Fruit fly (Drosophila melanogaster) whole organism, adult: ENCODE results near the gene Fdx2.

Source experiments
- CG11617 ChIP-seq: fragments of 200-800 bp; sonication (Bioruptor generic); optimal IDR thresholded peaks from 2 replicates; lab custom pipeline; 2017; ENCODE audit warnings: mild to moderate bottlenecking, missing biosample characterization, missing genetic modification reagents, missing genetic modification characterization
- CG12768 ChIP-seq: fragments of 200-800 bp; sonication (Bioruptor generic); optimal IDR thresholded peaks from 2 replicates; lab custom pipeline; 2017; ENCODE audit warnings: missing biosample characterization, missing genetic modification characterization, mild to moderate bottlenecking, moderate library complexity, missing genetic modification reagents
- CG14711 ChIP-seq: fragments of 200-800 bp; sonication (Bioruptor generic); optimal IDR thresholded peaks from 2 replicates; lab custom pipeline; 2018; ENCODE audit warnings: missing biosample characterization, mild to moderate bottlenecking, missing genetic modification characterization, moderate library complexity
- CG1620 ChIP-seq: fragments of 200-800 bp; sonication (Bioruptor generic); optimal IDR thresholded peaks from 2 replicates; lab custom pipeline; 2016; ENCODE audit warnings: missing biosample characterization, missing genetic modification characterization
- CG33017 ChIP-seq: fragments of 200-800 bp; sonication (Bioruptor generic); optimal IDR thresholded peaks from 2 replicates; lab custom pipeline; 2018; ENCODE audit warnings: missing biosample characterization, mild to moderate bottlenecking, missing genetic modification characterization, moderate library complexity
- CG5204 ChIP-seq: fragments of 200-800 bp; sonication (Bioruptor generic); optimal IDR thresholded peaks from 2 replicates; lab custom pipeline; 2016; ENCODE audit warnings: missing biosample characterization, missing genetic modification characterization
- CG7045 ChIP-seq: fragments of 200-800 bp; sonication (Bioruptor generic); optimal IDR thresholded peaks from 2 replicates; lab custom pipeline; 2017; ENCODE audit warnings: missing biosample characterization, mild to moderate bottlenecking, missing genetic modification characterization
- CG7101 ChIP-seq: fragments of 200-800 bp; sonication (Bioruptor generic); optimal IDR thresholded peaks from 2 replicates; lab custom pipeline; 2018; ENCODE audit warnings: missing biosample characterization, mild to moderate bottlenecking, missing genetic modification characterization, moderate library complexity
- Clk ChIP-seq: fragments of 200-800 bp; sonication (Bioruptor generic); optimal IDR thresholded peaks from 2 replicates; lab custom pipeline; 2017; ENCODE audit warnings: missing biosample characterization, missing genetic modification characterization
- Crg-1 ChIP-seq: fragments of 200-800 bp; sonication (Bioruptor generic); optimal IDR thresholded peaks from 2 replicates; lab custom pipeline; 2016; ENCODE audit warnings: missing biosample characterization, missing genetic modification characterization
- Hr96 ChIP-seq: fragments of 200-800 bp; sonication (Bioruptor generic); optimal IDR thresholded peaks from 2 replicates; lab custom pipeline; 2016; ENCODE audit warnings: missing biosample characterization, missing genetic modification characterization
- Mnt ChIP-seq: fragments of 200-800 bp; sonication (Bioruptor generic); optimal IDR thresholded peaks from 2 replicates; lab custom pipeline; 2016; ENCODE audit warnings: missing biosample characterization, mild to moderate bottlenecking, missing genetic modification characterization
- bab1 ChIP-seq: fragments of 200-800 bp; sonication (Bioruptor generic); optimal IDR thresholded peaks from 3 replicates; lab custom pipeline; 2019; ENCODE audit warnings: missing biosample characterization, mild to moderate bottlenecking, missing genetic modification characterization, moderate library complexity
- cic ChIP-seq: fragments of 200-800 bp; sonication (Bioruptor generic); optimal IDR thresholded peaks from 2 replicates; lab custom pipeline; 2017; ENCODE audit warnings: missing biosample characterization, mild to moderate bottlenecking, missing genetic modification characterization, moderate library complexity
- cnc ChIP-seq, 2 experiments: fragments of >200 bp; optimal IDR thresholded peaks; 2 replicates each; lab custom pipeline; 2017
- kay ChIP-seq: fragments of 200-800 bp; sonication (Bioruptor generic); peaks from one replicate; lab custom pipeline; 2016; ENCODE audit warnings: missing biosample characterization, missing genetic modification characterization, borderline replicate concordance
- ovo ChIP-seq: fragments of 200-800 bp; sonication (Bioruptor generic); optimal IDR thresholded peaks from 2 replicates; lab custom pipeline; 2016; ENCODE audit warnings: missing biosample characterization, missing genetic modification characterization
- pad ChIP-seq: fragments of 200-800 bp; sonication (Bioruptor generic); optimal IDR thresholded peaks from 3 replicates; lab custom pipeline; 2017; ENCODE audit warnings: missing biosample characterization, missing genetic modification characterization, mild to moderate bottlenecking, moderate library complexity, missing genetic modification reagents
- tj ChIP-seq: fragments of 200-800 bp; sonication (Bioruptor generic); optimal IDR thresholded peaks from 3 replicates; lab custom pipeline; 2017; ENCODE audit warnings: missing biosample characterization, mild to moderate bottlenecking, missing genetic modification characterization, moderate library complexity
- toe ChIP-seq: fragments of 200-800 bp; sonication (Bioruptor generic); optimal IDR thresholded peaks from 2 replicates; lab custom pipeline; 2016; ENCODE audit warnings: missing biosample characterization, missing genetic modification characterization

Fdx2 gene

dm6 chr3L:4267403-4267802, 24.9 kb upstream of the Fdx2 start, which contains the start of gene CG33764:
CG33764 (minus strand) TSS chr3L:4267503.
- TF ChIP-seq Hr96 (GFP tag; lab: Kevin White, UChicago) (no peak), CG12768 (GFP tag; lab: Kevin White, UChicago) (no peak)

- TF ChIP-seq CG1620 (GFP tag; lab: Kevin White, UChicago) (no peak), CG7045 (no peak), CG7101 (tag; lab: Kevin White, UChicago) (no peak), Hr96 (GFP tag; lab: Kevin White, UChicago) (no peak), CG12768 (GFP tag; lab: Kevin White, UChicago) (no peak), Mnt (GFP tag; lab: Kevin White, UChicago) (no peak), kay (no peak), CG14711 (no peak), pad (no peak), cnc (optimal IDR thresholded peaks at IDR 0.05; lab: Kevin White, UChicago) (no peak), CG5204 (no peak), bab1 (GFP tag; lab: Kevin White, UChicago) (no peak), Crg-1 (GFP tag; lab: Kevin White, UChicago) (no peak), ovo (GFP tag; lab: Kevin White, UChicago) (no peak), tj (GFP tag; lab: Kevin White, UChicago) (no peak), Clk (no peak), cic (GFP tag; lab: Kevin White, UChicago) (no peak)
These were observed 23.1 kb upstream of the Fdx2 start for dm6 chr3L:4269208-4269607.

DNA sequence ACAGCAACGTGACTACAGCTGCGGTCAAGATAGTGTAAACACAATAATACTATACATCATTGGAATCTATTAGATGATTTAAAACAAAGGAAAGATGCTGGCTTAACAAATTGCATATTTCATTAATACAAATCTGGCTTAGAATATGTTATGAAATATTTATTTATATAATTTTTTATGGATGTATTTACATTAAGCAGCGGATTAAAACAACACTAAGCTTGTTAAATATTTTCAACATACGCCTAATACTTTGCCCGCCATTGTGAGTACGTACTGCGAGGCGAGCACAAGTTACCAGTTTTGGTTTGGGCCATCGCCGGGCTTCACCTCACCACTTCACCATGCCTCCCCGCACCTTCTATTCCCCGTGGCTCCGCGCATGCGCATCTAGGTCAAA, 22.4 kb upstream of the Fdx2 start:
- TF ChIP-seq CG7045 (no peak), CG14711 (no peak), tj (GFP tag; lab: Kevin White, UChicago) (no peak), pad (no peak), Crg-1 (GFP tag; lab: Kevin White, UChicago) (no peak), Clk (no peak), bab1 (GFP tag; lab: Kevin White, UChicago) (no peak), toe (GFP tag; lab: Kevin White, UChicago) (no peak), Hr96 (GFP tag; lab: Kevin White, UChicago) (no peak), CG12768 (GFP tag; lab: Kevin White, UChicago) (no peak)

- TF ChIP-seq CG1620 (GFP tag; lab: Kevin White, UChicago) = no peak
- no peak for TF ChIP-seq CG33017 (tag; lab: Kevin White, UChicago)
- TF ChIP-seq pad = no peak
- no peak for TF ChIP-seq CG11617
- no peak for TF ChIP-seq Clk
- TF ChIP-seq Hr96 (GFP tag; lab: Kevin White, UChicago) = no peak
- TF ChIP-seq toe (GFP tag; lab: Kevin White, UChicago) = no peak
- TF ChIP-seq bab1 (GFP tag; lab: Kevin White, UChicago) = no peak
- TF ChIP-seq ovo (GFP tag; lab: Kevin White, UChicago) = no peak
- TF ChIP-seq Crg-1 (GFP tag; lab: Kevin White, UChicago) = no peak
- TF ChIP-seq CG14711 = no peak
- no peak for TF ChIP-seq CG7101 (tag; lab: Kevin White, UChicago)
- no peak for TF ChIP-seq cnc (optimal IDR thresholded peaks at IDR 0.05; lab: Kevin White, UChicago)
- TF ChIP-seq CG12768 (GFP tag; lab: Kevin White, UChicago) = no peak
- TF ChIP-seq CG7045 = no peak
- TF ChIP-seq kay = no peak
- TF ChIP-seq CG5204 = no peak
These were observed 21.1 kb upstream of the Fdx2 start for dm6 chr3L:4270949-4271827.

- TF ChIP-seq pad = no peak
- no peak for TF ChIP-seq CG1620 (GFP tag; lab: Kevin White, UChicago)
- no peak for TF ChIP-seq CG7101 (tag; lab: Kevin White, UChicago)
- no peak for TF ChIP-seq cic (GFP tag; lab: Kevin White, UChicago)
- TF ChIP-seq cnc (optimal IDR thresholded peaks at IDR 0.05; lab: Kevin White, UChicago) = no peak
- TF ChIP-seq CG12768 (GFP tag; lab: Kevin White, UChicago) = no peak
- no peak for TF ChIP-seq CG14711
- no peak for TF ChIP-seq CG7045
- TF ChIP-seq toe (GFP tag; lab: Kevin White, UChicago) = no peak
- TF ChIP-seq CG33017 (tag; lab: Kevin White, UChicago) = no peak
- TF ChIP-seq tj (GFP tag; lab: Kevin White, UChicago) = no peak
These were observed 20.0 kb upstream of the Fdx2 start for dm6 chr3L:4272167-4272773.

- TF ChIP-seq pad = no peak
- peak; percentile 23 for TF ChIP-seq bab1 (GFP tag; lab: Kevin White, UChicago)
These were observed 14.5 kb upstream of the Fdx2 start, which contains the start of gene Ctl1 for dm6 chr3L:4277796-4278195. Ctl1 (plus strand) TSS chr3L:4277962.

- TF ChIP-seq CG11617 (no peak), cnc (optimal IDR thresholded peaks at IDR 0.05; lab: Kevin White, UChicago) (no peak), CG33017 (tag; lab: Kevin White, UChicago) (peak; percentile 7), Clk (no peak), toe (GFP tag; lab: Kevin White, UChicago) (peak; percentile 63), cic (GFP tag; lab: Kevin White, UChicago) (peak; percentile 24), CG5204 (no peak), pad (peak; percentile 57), CG1620 (GFP tag; lab: Kevin White, UChicago) (peak; percentile 76), CG7101 (tag; lab: Kevin White, UChicago) (peak; percentile 72), CG14711 (peak; percentile 53), tj (GFP tag; lab: Kevin White, UChicago) (no peak), Hr96 (GFP tag; lab: Kevin White, UChicago) (no peak), CG12768 (GFP tag; lab: Kevin White, UChicago) (peak; percentile 52), Crg-1 (GFP tag; lab: Kevin White, UChicago) (peak; percentile 64), ovo (GFP tag; lab: Kevin White, UChicago) (peak; percentile 26), bab1 (GFP tag; lab: Kevin White, UChicago) (peak; percentile 21), kay (no peak), Mnt (GFP tag; lab: Kevin White, UChicago) (peak; percentile 100), CG7045 (peak; percentile 19)
These were observed 9.7 kb upstream of the Fdx2 start, which contains the start of gene CG11583 for dm6 chr3L:4282627-4283026. CG11583 (minus strand) TSS chr3L:4282817.
